Worm (Caenorhabditis elegans): ENCODE data around the gene unc-98.

Gene unc-98

ce11 chrX:7572057-7572456, 1.4 kb downstream of the unc-98 start, which contains the start of gene pcyt-1:
TSS of gene pcyt-1 (plus strand) at chrX:7572357.
- TF ChIP-seq nhr-28 (tag; optimal IDR thresholded peaks at IDR 0.05): no peak
- no peak for TF ChIP-seq ztf-4 (tag; optimal IDR thresholded peaks at IDR 0.05)

- TF ChIP-seq fkh-10 (GFP tag; optimal IDR thresholded peaks at IDR 0.05) (no peak), nhr-237 (tag; optimal IDR thresholded peaks at IDR 0.05) (no peak), sea-2 (GFP tag; optimal IDR thresholded peaks at IDR 0.05) (no peak), nfya-1 (tag; optimal IDR thresholded peaks at IDR 0.05; ENCODE audit: insufficient read depth) (peak; percentile 33), elt-2 (tag; optimal IDR thresholded peaks at IDR 0.05) (peak; percentile 82), ZK546.5 (tag; optimal IDR thresholded peaks at IDR 0.05) (no peak), unc-39 (tag; optimal IDR thresholded peaks at IDR 0.05) (no peak), pha-4 (tag; optimal IDR thresholded peaks at IDR 0.05) (peak; percentile 56), nhr-76 (tag; optimal IDR thresholded peaks at IDR 0.05) (no peak), hmg-11 (tag; optimal IDR thresholded peaks at IDR 0.05) (peak; percentile 5), ceh-28 (tag; optimal IDR thresholded peaks at IDR 0.05) (peak; percentile 57), ztf-4 (tag; optimal IDR thresholded peaks at IDR 0.05) (no peak), nhr-25 (tag; optimal IDR thresholded peaks at IDR 0.05) (peak; percentile 26), elt-1 (tag; optimal IDR thresholded peaks at IDR 0.05) (no peak), nhr-43 (tag; optimal IDR thresholded peaks at IDR 0.05; ENCODE audit: poor library complexity, severe bottlenecking) (peak; percentile 83), mdl-1 (tag; optimal IDR thresholded peaks at IDR 0.05) (no peak), nhr-23 (tag; optimal IDR thresholded peaks at IDR 0.05) (peak; percentile 28), snpc-4 (tag; optimal IDR thresholded peaks at IDR 0.05) (peak; percentile 21)
These were observed 3.5 kb downstream of the unc-98 start, which contains the start of gene apy-1 for ce11 chrX:7569685-7570518. TSS of gene apy-1 (minus strand) at chrX:7569722.

ce11 chrX:7568684-7569289, 4.6 kb downstream of the unc-98 start:
- TF ChIP-seq egl-5 (tag; optimal IDR thresholded peaks at IDR 0.05): no peak
- no peak for TF ChIP-seq mml-1 (tag; optimal IDR thresholded peaks at IDR 0.05)
- TF ChIP-seq nhr-25 (tag; optimal IDR thresholded peaks at IDR 0.05): peak; percentile 23
- no peak for TF ChIP-seq pha-4 (tag; optimal IDR thresholded peaks at IDR 0.05)
- peak; percentile 30 for TF ChIP-seq nhr-43 (tag; optimal IDR thresholded peaks at IDR 0.05; ENCODE audit: poor library complexity, severe bottlenecking)
- no peak for TF ChIP-seq ztf-4 (tag; optimal IDR thresholded peaks at IDR 0.05)
- no peak for TF ChIP-seq elt-3 (tag; optimal IDR thresholded peaks at IDR 0.05)
- TF ChIP-seq skn-1 (tag; optimal IDR thresholded peaks at IDR 0.05): no peak
- no peak for TF ChIP-seq nfya-1 (tag; optimal IDR thresholded peaks at IDR 0.05; ENCODE audit: insufficient read depth)

ce11 chrX:7565005-7565404, 8.4 kb downstream of the unc-98 start, which contains the start of gene vps-52:
TSS of gene vps-52 (plus strand) at chrX:7565323.
- TF ChIP-seq nfya-1 (tag; optimal IDR thresholded peaks at IDR 0.05; ENCODE audit: insufficient read depth): peak; percentile 36
- no peak for TF ChIP-seq elt-2 (tag; optimal IDR thresholded peaks at IDR 0.05)
- no peak for TF ChIP-seq nhr-23 (tag; optimal IDR thresholded peaks at IDR 0.05)
- no peak for TF ChIP-seq unc-62 (GFP tag; optimal IDR thresholded peaks at IDR 0.05)
- peak; percentile 29 for TF ChIP-seq pha-4 (tag; optimal IDR thresholded peaks at IDR 0.05)
- TF ChIP-seq egl-5 (tag; optimal IDR thresholded peaks at IDR 0.05): peak; percentile 43
- TF ChIP-seq lin-39 (tag; optimal IDR thresholded peaks at IDR 0.05): peak; percentile 65

- TF ChIP-seq nhr-67 (tag; optimal IDR thresholded peaks at IDR 0.05) (no peak), pha-4 (tag; optimal IDR thresholded peaks at IDR 0.05) (no peak), daf-12 (tag; optimal IDR thresholded peaks at IDR 0.05) (no peak), nhr-237 (tag; optimal IDR thresholded peaks at IDR 0.05) (no peak), nhr-23 (tag; optimal IDR thresholded peaks at IDR 0.05) (no peak), unc-39 (tag; optimal IDR thresholded peaks at IDR 0.05) (no peak), nhr-77 (tag; optimal IDR thresholded peaks at IDR 0.05) (no peak), pqm-1 (tag; optimal IDR thresholded peaks at IDR 0.05) (no peak), fos-1 (tag; optimal IDR thresholded peaks at IDR 0.05) (no peak), nhr-43 (tag; optimal IDR thresholded peaks at IDR 0.05; ENCODE audit: poor library complexity, severe bottlenecking) (no peak)
These were observed 10.0 kb downstream of the unc-98 start for ce11 chrX:7563425-7563824.

Data from whole organism, L3 larva.